Fruit fly (Drosophila melanogaster): ENCODE results near the gene CG6138.

Gene CG6138

DNA sequence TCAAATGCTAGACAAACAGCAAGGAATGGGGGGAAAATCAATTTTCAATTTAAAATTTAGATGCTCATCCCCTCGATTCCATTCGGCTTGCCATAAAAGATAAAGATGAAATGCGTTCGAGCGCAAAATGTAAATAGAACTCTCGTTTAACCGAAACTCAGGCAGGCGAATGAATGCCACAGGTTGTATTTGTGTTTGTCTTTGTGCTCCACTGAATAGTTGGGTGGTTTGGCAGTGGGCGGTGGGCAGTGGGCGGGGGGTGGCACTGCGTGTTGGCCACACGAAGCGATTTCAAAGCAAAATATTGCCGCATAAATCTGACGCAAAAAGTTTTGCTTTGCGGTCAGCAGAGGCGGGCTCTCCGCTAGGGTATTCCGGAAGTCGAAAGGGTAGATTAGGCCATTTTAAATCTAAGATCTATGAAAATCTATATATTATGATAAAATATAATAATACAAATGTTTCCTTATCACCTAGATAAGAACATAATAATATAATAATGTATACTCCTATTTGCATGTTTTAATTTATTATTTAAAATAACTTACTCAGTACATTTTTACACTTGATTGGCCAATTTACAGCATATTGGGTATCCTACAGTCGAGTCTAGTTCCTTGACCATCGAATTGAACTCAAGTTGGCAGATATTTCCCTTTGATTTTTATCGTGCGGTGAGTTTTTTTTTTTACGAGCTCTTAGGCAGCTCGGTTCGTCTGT, 44.7 kb upstream of the CG6138 start (continued):
- TF ChIP-seq CG32532 (GFP tag; IDR thresholded peaks at IDR 0.05) (peak; percentile 45; the same call in 1 of the 2 replicates), jigr1 (GFP tag; IDR thresholded peaks at IDR 0.05) (0 out of 3 replicates have a peak, but pooled peaks have one; percentile 25), CG4820 (GFP tag; optimal IDR thresholded peaks at IDR 0.05) (peak; percentile 51), hkb (optimal IDR thresholded peaks at IDR 0.05) (no peak), hkb (GFP tag; IDR thresholded peaks at IDR 0.05) (peak; percentile 70), br (optimal IDR thresholded peaks at IDR 0.05) (no peak), CG34422 (GFP tag; IDR thresholded peaks at IDR 0.05) (peak; percentile 60; the same call in 2 of the 3 replicates), Sry-δ (GFP tag; optimal IDR thresholded peaks at IDR 0.05) (no peak), wor (GFP tag; IDR thresholded peaks at IDR 0.05) (peak; percentile 58), CG2712 (tag; optimal IDR thresholded peaks at IDR 0.05) (peak; percentile 64), Ptx1 (GFP tag; IDR thresholded peaks at IDR 0.05) (peak; percentile 85), tx (GFP tag; optimal IDR thresholded peaks at IDR 0.05) (no peak), lola (GFP tag; optimal IDR thresholded peaks at IDR 0.05) (no peak), CG1603 (tag; optimal IDR thresholded peaks at IDR 0.05) (no peak), CG15514 (GFP tag; optimal IDR thresholded peaks at IDR 0.05) (peak; percentile 33), YL-1 (GFP tag; optimal IDR thresholded peaks at IDR 0.05) (no peak), Tbp (GFP tag; optimal IDR thresholded peaks at IDR 0.05) (no peak), Meics (GFP tag; optimal IDR thresholded peaks at IDR 0.05) (peak; percentile 78), CG5180 (GFP tag; optimal IDR thresholded peaks at IDR 0.05) (peak; percentile 52), CG3065 (GFP tag; optimal IDR thresholded peaks at IDR 0.05) (peak; percentile 18), CG6683 (GFP tag; optimal IDR thresholded peaks at IDR 0.05) (peak; percentile 3), sr (GFP tag; IDR thresholded peaks at IDR 0.05) (peak; percentile 92), CG14860 (GFP tag; IDR thresholded peaks at IDR 0.05; ENCODE audit: partially characterized antibody) (no peak), al (GFP tag; IDR thresholded peaks at IDR 0.05) (peak; percentile 27; the same call in 1 of the 2 replicates), fd102C (GFP tag; optimal IDR thresholded peaks at IDR 0.05) (no peak), CG30403 (GFP tag; optimal IDR thresholded peaks at IDR 0.05) (peak; percentile 77), pros (GFP tag; optimal IDR thresholded peaks at IDR 0.05) (no peak), CG13894 (tag; optimal IDR thresholded peaks at IDR 0.05) (no peak), Fer1 (GFP tag; optimal IDR thresholded peaks at IDR 0.05) (peak; percentile 63), mld (GFP tag; IDR thresholded peaks at IDR 0.05; ENCODE audit: partially characterized antibody) (no peak), CG14667 (GFP tag; IDR thresholded peaks at IDR 0.05) (peak; percentile 38; the same call in 1 of the 2 replicates), crc (GFP tag; optimal IDR thresholded peaks at IDR 0.05) (no peak), sob (GFP tag; IDR thresholded peaks at IDR 0.05) (peak; percentile 68; the same call in 1 of the 2 replicates), CG18476 (GFP tag; optimal IDR thresholded peaks at IDR 0.05) (no peak), BEAF-32 (GFP tag; optimal IDR thresholded peaks at IDR 0.05) (no peak), hth (optimal IDR thresholded peaks at IDR 0.05) (no peak), CG17612 (GFP tag; IDR thresholded peaks at IDR 0.05) (no peak), mam (GFP tag; optimal IDR thresholded peaks at IDR 0.05) (no peak), CG7271 (tag; optimal IDR thresholded peaks at IDR 0.05) (no peak), PHDP (tag; optimal IDR thresholded peaks at IDR 0.05) (peak; percentile 55), pho (GFP tag; optimal IDR thresholded peaks at IDR 0.05) (no peak), Mes4 (GFP tag; optimal IDR thresholded peaks at IDR 0.05) (no peak), cas (GFP tag; IDR thresholded peaks at IDR 0.05) (no peak), E2f1 (GFP tag; IDR thresholded peaks at IDR 0.05) (peak; percentile 65), zfh2 (GFP tag; optimal IDR thresholded peaks at IDR 0.05) (no peak), ro (GFP tag; IDR thresholded peaks at IDR 0.05) (no peak), ac (GFP tag; optimal IDR thresholded peaks at IDR 0.05) (no peak), Dref (GFP tag; IDR thresholded peaks at IDR 0.05) (no peak), Ssrp (tag; optimal IDR thresholded peaks at IDR 0.05) (peak; percentile 60), ssp (GFP tag; IDR thresholded peaks at IDR 0.05) (peak; percentile 61), Camta (GFP tag; optimal IDR thresholded peaks at IDR 0.05) (no peak)

Measured in whole organism, embryonic.